Fruit fly (Drosophila melanogaster): Measurements from ENCODE around the gene CG4045.
A peak's percentile ranks its signal among the peaks of the same experiment; 100 is the strongest.

The CG4045 gene

dm6 chrX:2073325-2073724 is 2.4 kb downstream of the CG4045 start, which contains the start of gene CG4199 (continued):
- TF ChIP-seq nerfin-1 (tag; optimal IDR thresholded peaks at IDR 0.05) (no peak), bbx (GFP tag; IDR thresholded peaks at IDR 0.05; ENCODE audit: partially characterized antibody) (peak; percentile 48), Lpt (GFP tag; optimal IDR thresholded peaks at IDR 0.05) (no peak), HmgD (GFP tag; optimal IDR thresholded peaks at IDR 0.05) (peak; percentile 27), CG32532 (GFP tag; IDR thresholded peaks at IDR 0.05) (0 out of 2 replicates have a peak, but pooled peaks have one; percentile 13), NFAT (GFP tag; IDR thresholded peaks at IDR 0.05) (peak; percentile 18; the same call in 1 of the 2 replicates), CG8290 (GFP tag; optimal IDR thresholded peaks at IDR 0.05) (no peak), CG8290 (tag; optimal IDR thresholded peaks at IDR 0.05) (peak in 1 of 2 experiments; percentile 80), Med (GFP tag) (peak; percentile 87), Sox100B (GFP tag; optimal IDR thresholded peaks at IDR 0.05) (no peak), Bteb2 (GFP tag; optimal IDR thresholded peaks at IDR 0.05) (no peak), CG1832 (GFP tag; optimal IDR thresholded peaks at IDR 0.05) (no peak), CG9797 (GFP tag; optimal IDR thresholded peaks at IDR 0.05) (peak; percentile 77), CG13624 (GFP tag; optimal IDR thresholded peaks at IDR 0.05) (peak; percentile 13), sens (GFP tag) (peak; percentile 35), CG13894 (tag; optimal IDR thresholded peaks at IDR 0.05) (peak; percentile 6), CG32767 (GFP tag; IDR thresholded peaks at IDR 0.05) (no peak), CG9727 (GFP tag; optimal IDR thresholded peaks at IDR 0.05) (peak; percentile 16), lab (GFP tag; optimal IDR thresholded peaks at IDR 0.05) (peak; percentile 32), dpn (GFP tag; optimal IDR thresholded peaks at IDR 0.05) (peak in 1 of 2 experiments; percentile 17), CG2678 (tag; optimal IDR thresholded peaks at IDR 0.05) (no peak), Hr51 (GFP tag; optimal IDR thresholded peaks at IDR 0.05) (no peak), gfzf (GFP tag; optimal IDR thresholded peaks at IDR 0.05) (peak; percentile 82), CG6791 (GFP tag; IDR thresholded peaks at IDR 0.05; ENCODE audit: partially characterized antibody) (peak; percentile 36; the same call in 1 of the 3 replicates), CG1603 (tag; optimal IDR thresholded peaks at IDR 0.05) (peak; percentile 71), CG7963 (GFP tag; IDR thresholded peaks at IDR 0.05; ENCODE audit: partially characterized antibody) (no peak), nom (GFP tag; optimal IDR thresholded peaks at IDR 0.05) (peak; percentile 27), sug (tag; optimal IDR thresholded peaks at IDR 0.05) (peak; percentile 29), Dref (GFP tag; IDR thresholded peaks at IDR 0.05) (peak; percentile 44), CG6765 (GFP tag; optimal IDR thresholded peaks at IDR 0.05) (no peak), pita (GFP tag; optimal IDR thresholded peaks at IDR 0.05) (peak; percentile 19), caup (GFP tag; optimal IDR thresholded peaks at IDR 0.05; ENCODE audit: severe bottlenecking) (no peak), Xrp1 (GFP tag; IDR thresholded peaks at IDR 0.05) (no peak), CG14014 (GFP tag; IDR thresholded peaks at IDR 0.05) (no peak), Dp (GFP tag; optimal IDR thresholded peaks at IDR 0.05) (peak; percentile 72), chm (GFP tag; IDR thresholded peaks at IDR 0.05) (0 out of 2 replicates have a peak, but pooled peaks have one; percentile 24), CG2712 (tag; optimal IDR thresholded peaks at IDR 0.05) (peak; percentile 2), CG9876 (GFP tag; optimal IDR thresholded peaks at IDR 0.05) (no peak), lilli (GFP tag; optimal IDR thresholded peaks at IDR 0.05) (peak; percentile 20), CG33213 (GFP tag; optimal IDR thresholded peaks at IDR 0.05) (peak; percentile 0), fd102C (GFP tag; optimal IDR thresholded peaks at IDR 0.05) (no peak), CG17186 (GFP tag; optimal IDR thresholded peaks at IDR 0.05) (peak; percentile 96), z (GFP tag; IDR thresholded peaks at IDR 0.05) (peak; percentile 81; the same call in 2 of the 3 replicates), ci (GFP tag; IDR thresholded peaks at IDR 0.05) (peak; percentile 58; the same call in 1 of the 3 replicates), Bgb (GFP tag; IDR thresholded peaks at IDR 0.05; ENCODE audit: partially characterized antibody) (peak; percentile 52), Opbp (GFP tag; IDR thresholded peaks at IDR 0.05; ENCODE audit: partially characterized antibody) (peak; percentile 29; the same call in 1 of the 3 replicates), NfI (GFP tag; optimal IDR thresholded peaks at IDR 0.05) (no peak), crp (GFP tag; optimal IDR thresholded peaks at IDR 0.05) (peak in 1 of 2 experiments; percentile 7), sna (GFP tag; IDR thresholded peaks at IDR 0.05; ENCODE audit: partially characterized antibody) (peak; percentile 20; the same call in 1 of the 2 replicates)

Measured in whole organism, embryonic.